Fruit fly (Drosophila melanogaster): Measurements from ENCODE around the gene dl.

DNA sequence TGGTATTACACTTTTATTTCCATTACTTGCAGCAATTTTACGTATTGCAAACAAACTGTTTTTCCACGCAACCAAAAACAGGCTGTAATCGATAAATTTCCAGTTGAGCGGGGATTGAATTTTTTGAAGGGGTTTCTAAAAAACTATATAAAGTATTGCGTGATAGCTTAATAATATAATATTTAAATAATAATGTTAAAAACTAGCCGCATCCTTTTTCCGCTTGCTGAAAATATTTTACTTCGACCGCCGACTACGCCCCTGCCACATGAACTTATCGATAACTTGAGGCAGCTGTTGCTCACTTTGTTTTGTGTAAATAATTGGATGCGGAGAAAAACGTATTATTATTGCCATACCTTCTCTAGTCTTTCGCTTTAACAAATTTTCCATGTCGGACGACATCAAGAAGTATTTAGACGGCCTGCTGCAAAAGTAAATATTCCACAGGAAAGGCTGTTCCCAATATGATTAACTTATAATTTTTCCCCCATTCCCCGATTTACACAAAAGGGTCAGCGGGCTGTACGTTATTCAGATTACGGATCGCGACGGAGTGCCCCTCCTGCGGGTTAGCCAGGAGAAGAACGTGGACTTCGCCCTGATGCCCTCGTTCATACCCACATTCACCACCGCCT, 30.9 kb upstream of the dl start, which contains the start of the genes fws and Lamtor3:
- TF ChIP-seq CG13296 (GFP tag; optimal IDR thresholded peaks at IDR 0.05) (peak; percentile 96), btn (GFP tag; optimal IDR thresholded peaks at IDR 0.05) (peak; percentile 30), CG8765 (GFP tag; IDR thresholded peaks at IDR 0.05) (peak; percentile 99), vfl (GFP tag; optimal IDR thresholded peaks at IDR 0.05) (peak; percentile 95), lab (GFP tag; optimal IDR thresholded peaks at IDR 0.05) (peak; percentile 99)
